Fruit fly (Drosophila melanogaster) whole organism, embryonic: ENCODE results near the gene CG5913.
A peak's percentile ranks its signal among the peaks of the same experiment; 100 is the strongest.

Experiments used
- CG12299 ChIP-seq: fragments of 200-800 bp; sonication (Bioruptor generic); optimal IDR thresholded peaks from 2 replicates; lab custom pipeline; 2018; ENCODE audit warnings: missing biosample characterization, mild to moderate bottlenecking, missing genetic modification characterization
- CG14710 ChIP-seq: fragments of 200-800 bp; sonication (Bioruptor generic); optimal IDR thresholded peaks from 3 replicates; lab custom pipeline; 2019; ENCODE audit warnings: missing biosample characterization, mild to moderate bottlenecking, missing genetic modification characterization, moderate library complexity
- CG15011 ChIP-seq: fragments of 200-800 bp; sonication (Bioruptor generic); optimal IDR thresholded peaks from 3 replicates; lab custom pipeline; 2018; ENCODE audit warnings: missing biosample characterization, mild to moderate bottlenecking, missing genetic modification characterization
- CG1603 ChIP-seq: fragments of 200-800 bp; sonication (Bioruptor generic); optimal IDR thresholded peaks from 2 replicates; lab custom pipeline; 2019; ENCODE audit warnings: missing biosample characterization, mild to moderate bottlenecking, missing genetic modification characterization, moderate library complexity
- CG17186 ChIP-seq: fragments of 200-800 bp; sonication (Bioruptor generic); optimal IDR thresholded peaks from 3 replicates; lab custom pipeline; 2017; ENCODE audit warnings: missing biosample characterization, missing genetic modification reagents, missing genetic modification characterization
- CG17802 ChIP-seq: fragments of 200-800 bp; sonication (Bioruptor generic); optimal IDR thresholded peaks from 2 replicates; lab custom pipeline; 2018; ENCODE audit warnings: missing biosample characterization, mild to moderate bottlenecking, missing genetic modification characterization, moderate library complexity
- CG2129 ChIP-seq: fragments of 200-800 bp; sonication (Bioruptor generic); IDR thresholded peaks from 2 replicates; pipeline ENCODE4 v1.3.6; 2022; ENCODE audit warnings: missing biosample characterization, missing genetic modification characterization; ENCODE audit not compliant: partially characterized antibody
- CG31224 ChIP-seq: fragments of 200-800 bp; sonication (Bioruptor generic); IDR thresholded peaks from 2 replicates; pipeline ENCODE4 v1.3.6; 2022; ENCODE audit warnings: missing biosample characterization, missing genetic modification characterization
- CG31388 ChIP-seq: fragments of 200-800 bp; sonication (Bioruptor generic); optimal IDR thresholded peaks from 2 replicates; lab custom pipeline; 2016; ENCODE audit warnings: missing biosample characterization, missing genetic modification characterization
- CG32767 ChIP-seq: fragments of 200-800 bp; sonication (Bioruptor generic); IDR thresholded peaks from 2 replicates; pipeline ENCODE4 v1.3.6; 2022; ENCODE audit warnings: missing biosample characterization, missing genetic modification characterization
- CG42726 ChIP-seq: fragments of 200-800 bp; sonication (Bioruptor generic); IDR thresholded peaks from 2 replicates; pipeline ENCODE4 v1.3.6; 2022; ENCODE audit warnings: missing biosample characterization, missing genetic modification characterization; ENCODE audit not compliant: partially characterized antibody
- CG4328 ChIP-seq: fragments of 200-800 bp; sonication (Bioruptor generic); optimal IDR thresholded peaks from 3 replicates; lab custom pipeline; 2017; ENCODE audit warnings: missing biosample characterization, missing genetic modification reagents, missing genetic modification characterization
- CG5245 ChIP-seq: fragments of 200-800 bp; sonication (Bioruptor generic); optimal IDR thresholded peaks from 3 replicates; lab custom pipeline; 2016; ENCODE audit warnings: missing biosample characterization, missing genetic modification characterization
- CG5953 ChIP-seq: fragments of 200-800 bp; sonication (Bioruptor generic); IDR thresholded peaks from 2 replicates; pipeline ENCODE4 v1.3.6; 2022; ENCODE audit warnings: missing biosample characterization, missing genetic modification characterization
- CG6272 ChIP-seq: fragments of 200-800 bp; sonication (Bioruptor generic); IDR thresholded peaks from 2 replicates; pipeline ENCODE4 v1.3.6; 2022; ENCODE audit warnings: missing biosample characterization, missing genetic modification characterization
- CG8290 ChIP-seq, 3 experiments: fragments of 200-800 bp; sonication (Bioruptor generic); optimal IDR thresholded peaks; 2 replicates each; lab custom pipeline; 2016 to 2019; ENCODE audit warnings: missing biosample characterization in 3 of 3, missing genetic modification characterization in 3 of 3, mild to moderate bottlenecking in 2 of 3, moderate library complexity in 1 of 3
- CG8924 ChIP-seq: fragments of 200-800 bp; optimal IDR thresholded peaks from 3 replicates; lab custom pipeline; 2019; ENCODE audit warnings: missing biosample characterization, mild to moderate bottlenecking, missing genetic modification characterization, moderate library complexity
- CG9727 ChIP-seq: fragments of 200-800 bp; sonication (Bioruptor generic); optimal IDR thresholded peaks from 3 replicates; lab custom pipeline; 2017; ENCODE audit warnings: missing biosample characterization, mild to moderate bottlenecking, missing genetic modification characterization
- Dp ChIP-seq: fragments of 200-800 bp; sonication (Bioruptor generic); optimal IDR thresholded peaks from 2 replicates; lab custom pipeline; 2018; ENCODE audit warnings: missing biosample characterization, mild to moderate bottlenecking, missing genetic modification characterization, moderate library complexity
- Dref ChIP-seq: fragments of 200-800 bp; sonication (Bioruptor generic); IDR thresholded peaks from 2 replicates; pipeline ENCODE4 v1.3.6; 2022; ENCODE audit warnings: missing biosample characterization, missing genetic modification characterization
- E2f2 ChIP-seq: fragments of 200-800 bp; sonication (Bioruptor generic); IDR thresholded peaks from 2 replicates; pipeline ENCODE4 v1.3.6; 2022; ENCODE audit warnings: missing biosample characterization, missing genetic modification characterization
- MBD-R2 ChIP-seq: fragments of 200-800 bp; sonication (Bioruptor generic); IDR thresholded peaks from 2 replicates; pipeline ENCODE4 v1.3.6; 2022; ENCODE audit warnings: missing biosample characterization, missing genetic modification characterization
- MESR4 ChIP-seq: fragments of 200-800 bp; sonication (Bioruptor generic); optimal IDR thresholded peaks from 2 replicates; lab custom pipeline; 2018; ENCODE audit warnings: missing biosample characterization, mild to moderate bottlenecking, missing genetic modification characterization, moderate library complexity
- Opbp ChIP-seq: fragments of 200-800 bp; sonication (Bioruptor generic); IDR thresholded peaks from 3 replicates; pipeline ENCODE4 v1.3.6; 2022; ENCODE audit warnings: missing biosample characterization, missing genetic modification characterization; ENCODE audit not compliant: partially characterized antibody
- PHDP ChIP-seq: fragments of 200-800 bp; sonication (Bioruptor generic); optimal IDR thresholded peaks from 3 replicates; lab custom pipeline; 2018; ENCODE audit warnings: missing biosample characterization, mild to moderate bottlenecking, missing genetic modification characterization, moderate library complexity
- Stat92E ChIP-seq, 3 experiments: fragments of >200 bp in 2 of 3; fragments of 200-800 bp in 1 of 3; sonication (Bioruptor generic) in 1 of 3; optimal IDR thresholded peaks; 2 replicates each; lab custom pipeline; 2017 to 2019; ENCODE audit warnings: missing biosample characterization in 3 of 3, missing genetic modification characterization in 3 of 3, mild to moderate bottlenecking in 1 of 3, moderate library complexity in 1 of 3
- Trl ChIP-seq, 3 experiments: fragments of >200 bp in 2 of 3; fragments of 200-800 bp in 1 of 3; sonication (Bioruptor generic) in 1 of 3; optimal IDR thresholded peaks; 2 replicates in 1 of 3; 3 replicates in 2 of 3; lab custom pipeline; 2016 to 2017; ENCODE audit warnings: missing biosample characterization in 1 of 3, missing genetic modification characterization in 1 of 3
- YL-1 ChIP-seq: fragments of 200-800 bp; sonication (Bioruptor generic); optimal IDR thresholded peaks from 3 replicates; lab custom pipeline; 2017; ENCODE audit warnings: missing biosample characterization, mild to moderate bottlenecking, missing genetic modification characterization
- al ChIP-seq: fragments of 200-800 bp; sonication (Bioruptor generic); IDR thresholded peaks from 2 replicates; pipeline ENCODE4 v1.3.6; 2022; ENCODE audit warnings: missing biosample characterization, missing genetic modification characterization
- bbx ChIP-seq: fragments of 200-800 bp; sonication (Bioruptor generic); IDR thresholded peaks from 2 replicates; pipeline ENCODE4 v1.3.6; 2022; ENCODE audit warnings: missing biosample characterization, missing genetic modification characterization; ENCODE audit not compliant: partially characterized antibody
- bcd ChIP-seq: fragments of 200-800 bp; sonication (Bioruptor generic); optimal IDR thresholded peaks from 2 replicates; lab custom pipeline; 2017; ENCODE audit warnings: missing biosample characterization, mild to moderate bottlenecking, missing genetic modification characterization
- chinmo ChIP-seq: fragments of 200-800 bp; sonication (Bioruptor generic); IDR thresholded peaks from 4 replicates; pipeline ENCODE4 v1.3.6; 2022; ENCODE audit warnings: missing biosample characterization, missing genetic modification characterization; ENCODE audit not compliant: partially characterized antibody
- eve ChIP-seq, 2 experiments: fragments of >200 bp; optimal IDR thresholded peaks; 2 replicates each; lab custom pipeline; 2017; ENCODE audit warnings: missing biosample characterization in 2 of 2, missing genetic modification characterization in 2 of 2
- ewg ChIP-seq: fragments of 200-800 bp; sonication (Bioruptor generic); optimal IDR thresholded peaks from 3 replicates; lab custom pipeline; 2017; ENCODE audit warnings: mild to moderate bottlenecking, missing biosample characterization, missing genetic modification reagents, missing genetic modification characterization
- eyg ChIP-seq: fragments of 200-800 bp; sonication (Bioruptor generic); optimal IDR thresholded peaks from 3 replicates; lab custom pipeline; 2016; ENCODE audit warnings: missing biosample characterization, missing genetic modification characterization
- hth ChIP-seq: fragments of >200 bp; optimal IDR thresholded peaks from 2 replicates; lab custom pipeline; 2017; ENCODE audit warnings: inconsistent platforms
- ken ChIP-seq: fragments of 200-800 bp; sonication (Bioruptor generic); IDR thresholded peaks from 3 replicates; pipeline ENCODE4 v1.3.6; 2022; ENCODE audit warnings: missing biosample characterization, missing genetic modification characterization
- luna ChIP-seq: fragments of 200-800 bp; sonication (Bioruptor generic); optimal IDR thresholded peaks from 2 replicates; lab custom pipeline; 2016; ENCODE audit warnings: missing biosample characterization, missing genetic modification characterization
- pita ChIP-seq: fragments of 200-800 bp; sonication (Bioruptor generic); optimal IDR thresholded peaks from 2 replicates; lab custom pipeline; 2017; ENCODE audit warnings: missing biosample characterization, mild to moderate bottlenecking, missing genetic modification characterization
- psq ChIP-seq: fragments of 200-800 bp; sonication (Bioruptor generic); optimal IDR thresholded peaks from 2 replicates; lab custom pipeline; 2017; ENCODE audit warnings: missing biosample characterization, missing genetic modification characterization
- pzg ChIP-seq: fragments of 200-800 bp; sonication (Bioruptor generic); optimal IDR thresholded peaks from 3 replicates; lab custom pipeline; 2018; ENCODE audit warnings: missing biosample characterization, mild to moderate bottlenecking, missing genetic modification characterization, moderate library complexity
- ssp ChIP-seq: fragments of 200-800 bp; sonication (Bioruptor generic); IDR thresholded peaks from 2 replicates; pipeline ENCODE4 v1.3.6; 2022; ENCODE audit warnings: missing biosample characterization, missing genetic modification characterization
- stwl ChIP-seq: fragments of 200-800 bp; sonication (Bioruptor generic); optimal IDR thresholded peaks from 3 replicates; lab custom pipeline; 2018; ENCODE audit warnings: missing biosample characterization, mild to moderate bottlenecking, missing genetic modification characterization, moderate library complexity
- tna ChIP-seq: fragments of 200-800 bp; sonication (Bioruptor generic); IDR thresholded peaks from 2 replicates; pipeline ENCODE4 v1.3.6; 2022; ENCODE audit warnings: missing biosample characterization, missing genetic modification characterization; ENCODE audit not compliant: partially characterized antibody
- usp ChIP-seq: fragments of >200 bp; optimal IDR thresholded peaks from 2 replicates; lab custom pipeline; 2017; ENCODE audit warnings: missing biosample characterization, missing genetic modification characterization
- zfh2 ChIP-seq: fragments of 200-800 bp; sonication (Bioruptor generic); optimal IDR thresholded peaks from 2 replicates; lab custom pipeline; 2016; ENCODE audit warnings: missing biosample characterization, missing genetic modification characterization

CG5913 gene

dm6 chr3R:25880971-25881809 lies 12.1 kb upstream of the CG5913 start, which contains the start of gene Tsp96F (continued):
- TF ChIP-seq usp (no peak), eyg (GFP tag; lab: Kevin White, UChicago) (no peak), CG31224 (GFP tag; lab: Robert Waterston, UW) (no peak), PHDP (tag; lab: Kevin White, UChicago) (no peak), pita (GFP tag; lab: Kevin White, UChicago) (peak; percentile 89), al (GFP tag; lab: Robert Waterston, UW) (no peak), CG12299 (tag; lab: Kevin White, UChicago) (peak; percentile 50), ssp (GFP tag; lab: Robert Waterston, UW) (peak; percentile 41), Trl (optimal IDR thresholded peaks at IDR 0.05; lab: Kevin White, UChicago) (no peak), Trl (GFP tag; optimal IDR thresholded peaks at IDR 0.05; lab: Kevin White, UChicago) (no peak), CG5953 (no peak), CG4328 (GFP tag; lab: Kevin White, UChicago) (no peak), hth (lab: Kevin White, UChicago) (no peak), CG5245 (no peak)

dm6 chr3R:25881915-25882314 lies 11.4 kb upstream of the CG5913 start, which contains the start of gene SppL:
SppL (plus strand) TSS chr3R:25881984.
- TF ChIP-seq luna (GFP tag; lab: Kevin White, UChicago): no peak
- peak; percentile 26; the same call in 1 of the 3 replicates for TF ChIP-seq Opbp (GFP tag; lab: Robert Waterston, UW)
- TF ChIP-seq CG9727 (GFP tag; lab: Kevin White, UChicago): no peak
- no peak for TF ChIP-seq CG14710 (tag; lab: Kevin White, UChicago)
- peak; percentile 43; the same call in 1 of the 2 replicates for TF ChIP-seq bbx (GFP tag; lab: Robert Waterston, UW)
- TF ChIP-seq CG31388: no peak
- TF ChIP-seq CG32767 (GFP tag; lab: Robert Waterston, UW): 0 out of 2 replicates have a peak, but pooled peaks have one; percentile 29
- TF ChIP-seq tna (GFP tag; lab: Robert Waterston, UW): peak; percentile 12; the same call in 1 of the 2 replicates
- peak; percentile 67 for TF ChIP-seq stwl (tag; lab: Kevin White, UChicago)
- no peak for TF ChIP-seq bcd (GFP tag; lab: Kevin White, UChicago)
- no peak for TF ChIP-seq CG8290 (GFP tag; optimal IDR thresholded peaks at IDR 0.05; lab: Kevin White, UChicago)
- TF ChIP-seq CG8290 (tag; optimal IDR thresholded peaks at IDR 0.05; lab: Kevin White, UChicago): peak in 1 of 2 experiments; percentile 13
- 0 out of 2 replicates have a peak, but pooled peaks have one; percentile 13 for TF ChIP-seq CG42726 (GFP tag; lab: Robert Waterston, UW)
- TF ChIP-seq ken (GFP tag; lab: Robert Waterston, UW): peak; percentile 17; the same call in 1 of the 3 replicates
- peak; percentile 83 for TF ChIP-seq CG8924
- peak; percentile 65 for TF ChIP-seq CG1603 (tag; lab: Kevin White, UChicago)
- TF ChIP-seq zfh2: no peak
- TF ChIP-seq CG2129 (GFP tag; lab: Robert Waterston, UW): no peak
- TF ChIP-seq psq (GFP tag; lab: Kevin White, UChicago): peak; percentile 52
- TF ChIP-seq pzg (GFP tag; lab: Kevin White, UChicago): peak; percentile 35
- no peak for TF ChIP-seq CG17802 (tag; lab: Kevin White, UChicago)
- TF ChIP-seq eve (GFP tag; optimal IDR thresholded peaks at IDR 0.05; lab: Kevin White, UChicago): no peak
- peak; percentile 63; the same call in 1 of the 4 replicates for TF ChIP-seq chinmo
- peak; percentile 27; the same call in 1 of the 2 replicates for TF ChIP-seq E2f2 (GFP tag; lab: Robert Waterston, UW)
- peak; percentile 27 for TF ChIP-seq YL-1
- TF ChIP-seq CG17186 (GFP tag; lab: Kevin White, UChicago): peak; percentile 9
- TF ChIP-seq CG15011: no peak
- TF ChIP-seq MBD-R2 (GFP tag; lab: Robert Waterston, UW): peak; percentile 45; the same call in 1 of the 2 replicates
- TF ChIP-seq CG6272 (GFP tag; lab: Robert Waterston, UW): no peak
- TF ChIP-seq Dp (GFP tag; lab: Kevin White, UChicago): peak; percentile 41
- peak; percentile 71 for TF ChIP-seq ewg (GFP tag; lab: Kevin White, UChicago)
- peak in 1 of 3 experiments; percentile 41 for TF ChIP-seq Stat92E (GFP tag; optimal IDR thresholded peaks at IDR 0.05; lab: Kevin White, UChicago)
- TF ChIP-seq Dref: peak; percentile 23; the same call in 1 of the 2 replicates
- peak; percentile 79 for TF ChIP-seq MESR4
